Worm (Caenorhabditis elegans): ENCODE data around the gene sur-7.

The sur-7 gene

DNA sequence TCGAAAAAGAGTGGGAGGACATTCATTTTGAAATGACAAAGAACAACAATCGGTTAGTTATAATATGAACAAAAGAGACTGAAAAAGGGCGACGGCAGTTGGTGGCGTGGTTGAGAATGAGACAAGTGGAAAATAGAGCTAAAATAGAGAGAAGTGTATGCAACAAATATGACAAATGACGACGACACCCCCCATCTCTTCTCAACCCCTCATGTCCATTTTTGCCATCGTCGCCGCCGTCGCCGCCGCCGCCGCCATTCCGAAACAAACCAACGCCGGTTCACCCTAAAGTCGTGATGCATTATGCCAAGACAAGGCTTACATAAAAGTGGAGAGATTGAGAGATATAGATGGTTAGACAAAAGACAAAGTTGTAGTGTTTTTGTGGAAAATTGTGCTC is 32.8 kb downstream of the sur-7 start:
- no peak for TF ChIP-seq unc-62 (GFP tag; optimal IDR thresholded peaks at IDR 0.05)
- TF ChIP-seq unc-55 (GFP tag; optimal IDR thresholded peaks at IDR 0.05): peak; percentile 54

DNA sequence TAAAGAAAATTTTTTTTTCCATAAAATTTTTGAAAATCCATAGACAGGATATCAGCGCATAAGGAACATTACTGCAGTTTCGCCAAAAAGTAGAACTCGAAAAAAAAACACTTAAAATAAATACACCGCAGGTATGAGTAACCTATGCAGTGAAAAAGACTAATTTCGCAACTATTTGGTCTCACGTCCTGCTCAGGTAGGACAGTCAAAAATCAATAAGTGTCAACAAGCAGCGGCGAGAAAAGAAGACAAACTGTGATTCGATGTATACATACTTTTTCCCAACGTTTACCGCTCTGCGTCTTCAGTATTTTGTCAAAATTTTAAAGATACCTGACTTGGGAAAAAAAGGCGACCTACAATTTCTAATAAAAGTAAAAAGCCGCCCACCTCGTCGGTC is 35.6 kb downstream of the sur-7 start:
- no peak for TF ChIP-seq unc-62 (GFP tag; optimal IDR thresholded peaks at IDR 0.05)
- TF ChIP-seq nhr-237 (tag; optimal IDR thresholded peaks at IDR 0.05): no peak
- no peak for TF ChIP-seq nhr-11 (tag; optimal IDR thresholded peaks at IDR 0.05)
- TF ChIP-seq ZK546.5 (tag; optimal IDR thresholded peaks at IDR 0.05): no peak
- TF ChIP-seq ama-1 (optimal IDR thresholded peaks at IDR 0.05): no peak
- no peak for TF ChIP-seq R02D3.7 (tag; optimal IDR thresholded peaks at IDR 0.05)

DNA sequence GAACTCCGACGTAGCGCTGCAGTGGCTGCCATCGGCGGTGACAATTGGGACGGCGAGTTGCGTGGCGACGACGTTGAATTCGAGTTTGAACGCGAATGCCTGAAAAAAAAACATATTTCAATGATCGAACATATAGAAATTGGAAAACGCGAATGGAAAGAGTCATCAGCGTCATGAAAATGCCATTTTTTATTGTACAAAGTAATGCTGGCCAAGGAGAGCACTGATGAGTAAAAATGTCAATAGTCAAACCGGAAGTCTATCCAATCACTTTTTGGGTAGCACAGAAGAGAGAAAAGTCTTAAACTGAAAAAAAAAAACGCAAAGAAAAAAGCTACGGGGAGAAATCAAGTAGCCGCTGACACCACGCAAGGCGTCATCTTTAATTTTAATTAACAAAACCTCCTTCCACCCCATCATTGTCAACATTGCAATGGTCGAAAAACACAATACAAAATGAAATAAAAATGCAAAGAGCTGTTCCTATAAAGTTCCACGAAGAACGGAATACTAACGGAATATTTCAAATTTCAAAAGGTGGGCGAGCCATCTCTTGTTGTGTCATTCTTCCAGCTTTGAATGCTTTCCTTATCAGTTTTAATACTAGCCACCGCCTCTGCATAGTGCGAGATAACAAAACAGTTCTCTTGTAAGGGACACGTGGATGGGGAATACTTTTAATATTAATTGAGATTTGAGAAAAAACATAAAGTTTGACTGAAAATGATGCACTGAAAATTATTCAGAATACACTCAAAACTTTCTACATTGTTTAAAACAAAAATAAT is 37.0 kb downstream of the sur-7 start:
- no peak for TF ChIP-seq sma-3 (GFP tag; optimal IDR thresholded peaks at IDR 0.05)
- peak; percentile 42 for TF ChIP-seq fos-1 (tag; optimal IDR thresholded peaks at IDR 0.05)
- TF ChIP-seq crh-2 (tag; optimal IDR thresholded peaks at IDR 0.05): peak; percentile 5

DNA sequence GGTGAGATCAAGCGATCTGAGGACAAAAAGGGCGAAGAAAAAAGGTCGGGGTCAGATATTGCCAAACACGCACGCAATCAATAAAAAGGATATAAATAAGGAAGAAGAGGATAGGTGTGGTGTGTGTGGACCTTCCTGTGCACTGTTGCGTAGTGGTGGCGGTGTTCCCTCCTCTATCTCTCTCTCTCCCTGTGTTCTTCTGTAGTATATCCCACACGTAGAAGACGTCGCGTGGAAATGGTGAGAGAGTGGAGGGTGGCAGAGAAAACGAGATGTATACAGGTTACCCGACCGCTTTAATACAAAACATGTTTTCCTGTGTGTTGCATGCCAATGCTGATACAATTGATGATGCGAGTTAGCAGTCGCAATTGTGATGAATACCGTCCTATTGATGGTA is 38.2 kb downstream of the sur-7 start:
- TF ChIP-seq mdl-1 (tag; optimal IDR thresholded peaks at IDR 0.05): peak in 1 of 2 experiments; percentile 31
- no peak for TF ChIP-seq skn-1 (tag; optimal IDR thresholded peaks at IDR 0.05)
- no peak for TF ChIP-seq ztf-1 (GFP tag; conservative IDR thresholded peaks at IDR 0.05)
- TF ChIP-seq sma-3 (GFP tag; optimal IDR thresholded peaks at IDR 0.05): peak; percentile 46
- peak; percentile 33 for TF ChIP-seq sma-9 (GFP tag; optimal IDR thresholded peaks at IDR 0.05)
- no peak for TF ChIP-seq sma-9 (tag; optimal IDR thresholded peaks at IDR 0.05)
- no peak for TF ChIP-seq unc-62 (GFP tag; optimal IDR thresholded peaks at IDR 0.05)
- peak; percentile 14 for TF ChIP-seq nhr-21 (tag; optimal IDR thresholded peaks at IDR 0.05)
- peak; percentile 21 for TF ChIP-seq nhr-25 (tag; optimal IDR thresholded peaks at IDR 0.05)

DNA sequence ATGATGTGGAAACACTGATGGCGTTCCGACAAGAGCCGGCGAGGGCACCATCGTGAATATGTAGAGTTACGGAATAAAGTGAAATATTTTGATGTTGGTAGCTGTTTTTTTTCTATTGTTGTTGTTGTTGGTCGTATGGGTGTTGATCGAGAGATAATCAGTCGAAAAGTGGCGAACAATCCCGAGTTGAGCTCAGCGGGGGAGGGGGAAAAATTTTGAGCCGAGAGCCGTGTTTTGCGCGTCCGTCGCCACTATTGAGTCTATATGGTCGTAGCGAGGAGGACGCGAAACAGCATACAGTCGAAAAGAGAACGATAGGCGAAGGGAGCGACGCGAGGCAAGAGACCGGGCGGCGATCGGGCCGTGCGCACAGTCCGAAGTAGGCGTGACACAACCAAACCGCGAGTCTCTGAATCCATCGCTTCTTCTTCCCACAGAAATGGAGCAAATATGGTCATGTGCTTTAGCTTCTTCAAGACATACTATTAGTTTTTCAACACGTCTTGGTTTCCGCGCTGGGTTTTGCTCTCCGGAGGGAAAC is 40.5 kb downstream of the sur-7 start, which contains the start of gene eat-17:
eat-17 (minus strand) TSS at position 51 of the 541 bp plus-strand sequence.
- no peak for TF ChIP-seq crh-2 (tag; optimal IDR thresholded peaks at IDR 0.05)
- no peak for TF ChIP-seq sem-4 (tag; optimal IDR thresholded peaks at IDR 0.05)
- no peak for TF ChIP-seq snpc-4 (tag; optimal IDR thresholded peaks at IDR 0.05)
- no peak for TF ChIP-seq nhr-11 (tag; optimal IDR thresholded peaks at IDR 0.05)
- no peak for TF ChIP-seq unc-39 (tag; optimal IDR thresholded peaks at IDR 0.05)
- TF ChIP-seq alr-1 (tag; optimal IDR thresholded peaks at IDR 0.05): no peak
- no peak for TF ChIP-seq mdl-1 (tag; optimal IDR thresholded peaks at IDR 0.05)
- TF ChIP-seq nhr-21 (tag; optimal IDR thresholded peaks at IDR 0.05): no peak
- no peak for TF ChIP-seq nhr-129 (tag; optimal IDR thresholded peaks at IDR 0.05)
- TF ChIP-seq dmd-4 (tag; optimal IDR thresholded peaks at IDR 0.05): no peak
- TF ChIP-seq lin-13 (GFP tag; optimal IDR thresholded peaks at IDR 0.05): no peak
- TF ChIP-seq lin-39 (tag; optimal IDR thresholded peaks at IDR 0.05): no peak
- TF ChIP-seq mab-5 (tag; optimal IDR thresholded peaks at IDR 0.05): no peak
- no peak for TF ChIP-seq ZK546.5 (tag; optimal IDR thresholded peaks at IDR 0.05)
- no peak for TF ChIP-seq ama-1 (optimal IDR thresholded peaks at IDR 0.05)
- no peak for TF ChIP-seq elt-3 (tag; optimal IDR thresholded peaks at IDR 0.05)
- no peak for TF ChIP-seq aly-2 (tag; optimal IDR thresholded peaks at IDR 0.05)
- no peak for TF ChIP-seq C34F6.9 (tag; optimal IDR thresholded peaks at IDR 0.05)
- TF ChIP-seq ceh-16 (tag; optimal IDR thresholded peaks at IDR 0.05): no peak
- no peak for TF ChIP-seq gmeb-1 (tag; optimal IDR thresholded peaks at IDR 0.05)

DNA sequence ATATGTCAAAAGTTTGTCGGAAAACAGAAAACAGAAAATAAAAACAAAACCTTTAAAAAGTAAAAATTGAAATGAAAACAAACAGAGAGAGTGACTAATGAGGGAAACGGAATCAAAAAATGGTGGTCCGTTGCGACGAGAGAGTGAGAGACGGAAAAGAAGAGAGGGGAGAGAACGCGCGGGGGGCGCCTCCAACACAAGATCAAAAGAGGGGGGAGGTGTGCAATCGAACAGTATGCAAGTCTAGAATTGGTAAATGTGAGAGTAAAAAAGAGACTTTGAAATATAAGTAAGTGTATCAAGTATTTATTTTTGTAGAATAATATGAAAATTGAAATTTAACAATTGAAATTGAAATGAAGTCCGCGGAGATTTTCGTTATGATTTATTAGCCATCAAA is 42.0 kb downstream of the sur-7 start:
- TF ChIP-seq blmp-1 (tag; optimal IDR thresholded peaks at IDR 0.05; ENCODE audit: insufficient read depth) (no peak), aly-2 (tag; optimal IDR thresholded peaks at IDR 0.05) (no peak), zag-1 (tag; optimal IDR thresholded peaks at IDR 0.05) (no peak), unc-55 (GFP tag; optimal IDR thresholded peaks at IDR 0.05) (no peak), lin-39 (tag; optimal IDR thresholded peaks at IDR 0.05) (no peak), mab-5 (tag; optimal IDR thresholded peaks at IDR 0.05) (no peak), elt-3 (tag; optimal IDR thresholded peaks at IDR 0.05) (no peak), sma-9 (GFP tag; optimal IDR thresholded peaks at IDR 0.05) (no peak), sma-9 (tag; optimal IDR thresholded peaks at IDR 0.05) (no peak), nhr-21 (tag; optimal IDR thresholded peaks at IDR 0.05) (no peak), peb-1 (tag; optimal IDR thresholded peaks at IDR 0.05) (no peak), egl-27 (tag; optimal IDR thresholded peaks at IDR 0.05) (no peak), ztf-1 (GFP tag; conservative IDR thresholded peaks at IDR 0.05) (no peak), nhr-6 (tag; optimal IDR thresholded peaks at IDR 0.05) (no peak), crh-2 (tag; optimal IDR thresholded peaks at IDR 0.05) (no peak), snpc-4 (tag; optimal IDR thresholded peaks at IDR 0.05) (no peak), nhr-237 (tag; optimal IDR thresholded peaks at IDR 0.05) (no peak)
